Worm (Caenorhabditis elegans) whole organism, L3 larva: ENCODE measurements around the gene B0034.2.

ENCODE experiments used
- ceh-82 ChIP-seq: fragments of 150-350 bp; optimal IDR thresholded peaks from 2 replicates; lab custom pipeline; 2014; ENCODE audit warnings: missing biosample characterization, missing genetic modification characterization
- nhr-237 ChIP-seq: fragments of 150-350 bp; optimal IDR thresholded peaks from 2 replicates; lab custom pipeline; 2014; ENCODE audit warnings: missing biosample characterization, missing genetic modification characterization
- nhr-76 ChIP-seq: fragments of 150-350 bp; sonication (generic microtip); optimal IDR thresholded peaks from 5 replicates; lab custom pipeline; 2014; ENCODE audit warnings: missing biosample characterization, missing genetic modification characterization
- sea-2 ChIP-seq: fragments of 150-350 bp; sonication (generic microtip); optimal IDR thresholded peaks from 4 replicates; lab custom pipeline; 2014; ENCODE audit warnings: missing biosample characterization, missing genetic modification reagents, missing genetic modification characterization
- tbx-2 ChIP-seq: sonication (generic microtip); optimal IDR thresholded peaks from 2 replicates; lab custom pipeline; 2016; ENCODE audit warnings: mild to moderate bottlenecking, missing genetic modification characterization, missing compliant biosample characterization
- unc-39 ChIP-seq: sonication (generic microtip); optimal IDR thresholded peaks from 4 replicates; lab custom pipeline; 2017; ENCODE audit warnings: missing biosample characterization, missing genetic modification characterization
- zag-1 ChIP-seq: fragments of 150-350 bp; optimal IDR thresholded peaks from 2 replicates; lab custom pipeline; 2014; ENCODE audit warnings: missing biosample characterization, missing genetic modification characterization
- ztf-4 ChIP-seq: fragments of 150-350 bp; optimal IDR thresholded peaks from 2 replicates; lab custom pipeline; 2014; ENCODE audit warnings: missing biosample characterization, missing genetic modification characterization

- no peak for TF ChIP-seq ztf-4 (tag; lab: Kevin White, UChicago)
- no peak for TF ChIP-seq ceh-82
- no peak for TF ChIP-seq tbx-2 (tag; lab: Kevin White, UChicago)
- no peak for TF ChIP-seq unc-39
- no peak for TF ChIP-seq nhr-76
- no peak for TF ChIP-seq nhr-237 (tag; lab: Kevin White, UChicago)
- TF ChIP-seq sea-2 (GFP tag; lab: Kevin White, UChicago): no peak
- TF ChIP-seq zag-1 (tag; lab: Kevin White, UChicago): no peak
Observed at ce11 chrII:5907482-5907881, 36.7 kb downstream of the B0034.2 start, which contains the start of gene vps-35.
